Worm (Caenorhabditis elegans): Measurements from ENCODE around the gene srlf-24.

- TF ChIP-seq mdl-1 (tag; optimal IDR thresholded peaks at IDR 0.05) (no peak), jun-1 (tag; optimal IDR thresholded peaks at IDR 0.05) (no peak), ama-1 (optimal IDR thresholded peaks at IDR 0.05) (no peak), skn-1 (tag; optimal IDR thresholded peaks at IDR 0.05) (no peak), ceh-82 (tag; optimal IDR thresholded peaks at IDR 0.05) (no peak), nhr-25 (tag; optimal IDR thresholded peaks at IDR 0.05; ENCODE audit: borderline replicate concordance, insufficient read depth) (no peak), nhr-76 (tag; optimal IDR thresholded peaks at IDR 0.05) (no peak), ces-1 (GFP tag; optimal IDR thresholded peaks at IDR 0.05) (no peak), ztf-11 (tag; optimal IDR thresholded peaks at IDR 0.05) (no peak), dmd-8 (GFP tag; IDR thresholded peaks at IDR 0.05) (no peak), lin-15B (tag; optimal IDR thresholded peaks at IDR 0.05) (no peak)
Measured at ce11 chrIV:11126004-11126027, 20.2 kb upstream of the srlf-24 start, which contains the start of gene swsn-4.
